Fruit fly (Drosophila melanogaster) whole organism, wandering third instar larva: Measurements from ENCODE around the gene CG17260.

Experiments used
- Abd-B ChIP-seq: fragments of >200 bp; optimal IDR thresholded peaks from 2 replicates; lab custom pipeline; 2017; ENCODE audit warnings: missing biosample characterization, missing genetic modification characterization
- CG32264 ChIP-seq: fragments of 200-800 bp; sonication (Bioruptor generic); optimal IDR thresholded peaks from 2 replicates; lab custom pipeline; 2016; ENCODE audit warnings: missing biosample characterization, missing genetic modification characterization
- CG9705 ChIP-seq: fragments of 200-800 bp; sonication (Bioruptor generic); optimal IDR thresholded peaks from 2 replicates; lab custom pipeline; 2018; ENCODE audit warnings: missing biosample characterization, mild to moderate bottlenecking, missing genetic modification characterization
- CrebA ChIP-seq: fragments of 200-800 bp; sonication (Bioruptor generic); optimal IDR thresholded peaks from 2 replicates; lab custom pipeline; 2016; ENCODE audit warnings: missing biosample characterization, mild to moderate bottlenecking, missing genetic modification characterization, borderline replicate concordance
- Dif ChIP-seq: fragments of 200-275, 200-300 bp; sonication (Bioruptor generic); optimal IDR thresholded peaks from 2 replicates; lab custom pipeline; 2018; ENCODE audit warnings: missing biosample characterization, missing genetic modification characterization; ENCODE audit not compliant: partially characterized antibody
- GATAd ChIP-seq: sonication (Bioruptor generic); optimal IDR thresholded peaks from 2 replicates; lab custom pipeline; 2016; ENCODE audit warnings: missing biosample characterization, missing genetic modification characterization
- HLH106 ChIP-seq: fragments of 200-800 bp; optimal IDR thresholded peaks from 3 replicates; lab custom pipeline; 2019; ENCODE audit warnings: missing biosample characterization, mild to moderate bottlenecking, missing genetic modification characterization, moderate library complexity
- Hnf4 ChIP-seq: fragments of 200-800 bp; sonication (Bioruptor generic); optimal IDR thresholded peaks from 2 replicates; lab custom pipeline; 2016; ENCODE audit warnings: missing biosample characterization, mild to moderate bottlenecking, missing genetic modification characterization
- Hr78 ChIP-seq: fragments of >200 bp; optimal IDR thresholded peaks from 2 replicates; lab custom pipeline; 2017; ENCODE audit warnings: missing biosample characterization, missing genetic modification characterization
- Hr83 ChIP-seq: fragments of 200-300 bp; sonication (Bioruptor generic); optimal IDR thresholded peaks from 2 replicates; lab custom pipeline; 2016; ENCODE audit warnings: missing biosample characterization, mild to moderate bottlenecking, missing genetic modification characterization, moderate library complexity; ENCODE audit not compliant: poor library complexity, severe bottlenecking
- Myc ChIP-seq: fragments of >200 bp; optimal IDR thresholded peaks from 2 replicates; lab custom pipeline; 2017
- N ChIP-seq: fragments of >200 bp; optimal IDR thresholded peaks from 2 replicates; lab custom pipeline; 2018; ENCODE audit warnings: missing biosample characterization, missing external identifiers, missing genetic modification characterization
- OdsH ChIP-seq: fragments of 200-800 bp; sonication (Bioruptor generic); optimal IDR thresholded peaks from 2 replicates; lab custom pipeline; 2016; ENCODE audit warnings: missing biosample characterization, mild to moderate bottlenecking, missing genetic modification characterization
- Sp1 ChIP-seq: fragments of 200-800 bp; sonication (Bioruptor generic); optimal IDR thresholded peaks from 3 replicates; lab custom pipeline; 2019; ENCODE audit warnings: missing biosample characterization, mild to moderate bottlenecking, missing genetic modification characterization, moderate library complexity
- Vsx2 ChIP-seq: fragments of 200-300, 225-300 bp; sonication (Bioruptor generic); optimal IDR thresholded peaks from 2 replicates; lab custom pipeline; 2018; ENCODE audit warnings: missing biosample characterization, missing genetic modification characterization; ENCODE audit not compliant: partially characterized antibody
- br ChIP-seq: fragments of 200-800 bp; sonication (Bioruptor generic); optimal IDR thresholded peaks from 2 replicates; lab custom pipeline; 2016; ENCODE audit warnings: missing biosample characterization, missing genetic modification characterization
- brk ChIP-seq: fragments of 200-800 bp; sonication (Bioruptor generic); optimal IDR thresholded peaks from 2 replicates; lab custom pipeline; 2016; ENCODE audit warnings: missing biosample characterization, mild to moderate bottlenecking, missing genetic modification characterization
- dl ChIP-seq, 2 experiments: fragments of 175-275, 200-275 bp in 1 of 2; fragments of 200-275 bp in 1 of 2; sonication (Bioruptor generic); optimal IDR thresholded peaks; lab custom pipeline; 2018; ENCODE audit warnings: mild to moderate bottlenecking in 2 of 2, missing biosample characterization in 2 of 2, missing genetic modification characterization in 2 of 2, moderate library complexity in 2 of 2; ENCODE audit not compliant: partially characterized antibody in 2 of 2, insufficient read depth in 1 of 2
- dmrt93B ChIP-seq: fragments of 200-800 bp; sonication (Bioruptor generic); optimal IDR thresholded peaks from 2 replicates; lab custom pipeline; 2018; ENCODE audit warnings: missing biosample characterization, mild to moderate bottlenecking, missing genetic modification characterization
- dsf ChIP-seq: sonication (Bioruptor generic); optimal IDR thresholded peaks from 2 replicates; lab custom pipeline; 2016; ENCODE audit warnings: missing biosample characterization, missing genetic modification characterization, borderline replicate concordance
- ey ChIP-seq: fragments of 200-800 bp; sonication (Bioruptor generic); optimal IDR thresholded peaks from 2 replicates; lab custom pipeline; 2016; ENCODE audit warnings: missing biosample characterization, missing genetic modification characterization
- foxo ChIP-seq, 2 experiments: fragments of 200-800 bp; sonication (Bioruptor generic); optimal IDR thresholded peaks; 2 replicates in 1 of 2; 3 replicates in 1 of 2; lab custom pipeline; 2016 to 2017; ENCODE audit warnings: missing biosample characterization in 2 of 2, missing genetic modification characterization in 2 of 2
- h ChIP-seq: fragments of 200-800 bp; sonication (Bioruptor generic); optimal IDR thresholded peaks from 3 replicates; lab custom pipeline; 2016; ENCODE audit warnings: missing biosample characterization, mild to moderate bottlenecking, missing genetic modification characterization
- jim ChIP-seq: fragments of 175-275, 200-325 bp; sonication (Bioruptor generic); optimal IDR thresholded peaks from 2 replicates; lab custom pipeline; 2016; ENCODE audit warnings: missing biosample characterization, mild to moderate bottlenecking, missing genetic modification characterization
- lola ChIP-seq: fragments of >200 bp; optimal IDR thresholded peaks from 2 replicates; lab custom pipeline; 2017; ENCODE audit warnings: missing biosample characterization, missing genetic modification characterization
- psq ChIP-seq: fragments of 200-800 bp; sonication (Bioruptor generic); optimal IDR thresholded peaks from 3 replicates; lab custom pipeline; 2017; ENCODE audit warnings: missing biosample characterization, mild to moderate bottlenecking, missing genetic modification characterization, moderate library complexity
- rgr ChIP-seq: fragments of 200-800 bp; sonication (Bioruptor generic); optimal IDR thresholded peaks from 3 replicates; lab custom pipeline; 2016; ENCODE audit warnings: missing biosample characterization, mild to moderate bottlenecking, missing genetic modification characterization
- sage ChIP-seq: fragments of 200-800 bp; sonication (Bioruptor generic); optimal IDR thresholded peaks from 2 replicates; lab custom pipeline; 2016; ENCODE audit warnings: missing biosample characterization, mild to moderate bottlenecking, missing genetic modification characterization
- tai ChIP-seq: sonication (Bioruptor generic); optimal IDR thresholded peaks from 2 replicates; lab custom pipeline; 2016; ENCODE audit warnings: missing biosample characterization, missing genetic modification characterization
- usp ChIP-seq: fragments of >200 bp; optimal IDR thresholded peaks from 2 replicates; lab custom pipeline; 2017; ENCODE audit warnings: missing biosample characterization, missing genetic modification characterization
- woc ChIP-seq: sonication (Bioruptor generic); optimal IDR thresholded peaks from 2 replicates; lab custom pipeline; 2016; ENCODE audit warnings: missing biosample characterization, mild to moderate bottlenecking, missing genetic modification characterization

Gene CG17260

dm6 chr2L:3058772-3059623 is 22.0 kb downstream of the CG17260 start:
- TF ChIP-seq h (GFP tag; lab: Kevin White, UChicago) (peak; percentile 38), brk (GFP tag; lab: Kevin White, UChicago) (no peak), Myc (lab: Kevin White, UChicago) (no peak), woc (GFP tag; lab: Kevin White, UChicago) (peak; percentile 10), foxo (GFP tag; optimal IDR thresholded peaks at IDR 0.05; lab: Kevin White, UChicago) (peak in 1 of 2 experiments; percentile 51), HLH106 (peak; percentile 4), N (GFP tag; lab: Kevin White, UChicago) (no peak), ey (GFP tag; lab: Kevin White, UChicago) (peak; percentile 38), lola (GFP tag; lab: Kevin White, UChicago) (no peak), Sp1 (GFP tag; lab: Kevin White, UChicago) (no peak), rgr (GFP tag; lab: Kevin White, UChicago) (peak; percentile 18), psq (GFP tag; lab: Kevin White, UChicago) (peak; percentile 11), br (GFP tag; lab: Kevin White, UChicago) (peak; percentile 19), tai (GFP tag; lab: Kevin White, UChicago) (no peak), OdsH (GFP tag; lab: Kevin White, UChicago) (peak; percentile 21)

dm6 chr2L:3059624-3059919 is 22.5 kb downstream of the CG17260 start:
- TF ChIP-seq dmrt93B (GFP tag; lab: Kevin White, UChicago) (no peak), Dif (GFP tag; lab: Kevin White, UChicago) (no peak), foxo (GFP tag; optimal IDR thresholded peaks at IDR 0.05; lab: Kevin White, UChicago) (no peak), jim (GFP tag; lab: Kevin White, UChicago) (no peak), GATAd (GFP tag; lab: Kevin White, UChicago) (no peak)

- TF ChIP-seq CrebA (GFP tag; lab: Kevin White, UChicago) (no peak), Sp1 (GFP tag; lab: Kevin White, UChicago) (no peak), dl (GFP tag; optimal IDR thresholded peaks at IDR 0.05; lab: Kevin White, UChicago; ENCODE audit: insufficient read depth in 1 of 2, partially characterized antibody in 2 of 2) (no peak), Dif (GFP tag; lab: Kevin White, UChicago) (no peak), h (GFP tag; lab: Kevin White, UChicago) (no peak), lola (GFP tag; lab: Kevin White, UChicago) (no peak), usp (no peak), Hr83 (GFP tag; lab: Kevin White, UChicago) (no peak), psq (GFP tag; lab: Kevin White, UChicago) (no peak), CG9705 (GFP tag; lab: Kevin White, UChicago) (no peak), N (GFP tag; lab: Kevin White, UChicago) (no peak), jim (GFP tag; lab: Kevin White, UChicago) (no peak), ey (GFP tag; lab: Kevin White, UChicago) (no peak), tai (GFP tag; lab: Kevin White, UChicago) (no peak), brk (GFP tag; lab: Kevin White, UChicago) (no peak)
Measured at dm6 chr2L:3078741-3079140, 41.7 kb downstream of the CG17260 start.

dm6 chr2L:3082895-3083294 is 45.9 kb downstream of the CG17260 start:
- no peak for TF ChIP-seq Sp1 (GFP tag; lab: Kevin White, UChicago)
- no peak for TF ChIP-seq dl (GFP tag; optimal IDR thresholded peaks at IDR 0.05; lab: Kevin White, UChicago; ENCODE audit: insufficient read depth in 1 of 2, partially characterized antibody in 2 of 2)
- no peak for TF ChIP-seq Hr78 (GFP tag; lab: Kevin White, UChicago)
- TF ChIP-seq br (GFP tag; lab: Kevin White, UChicago), result no peak
- TF ChIP-seq Hnf4, result no peak
- TF ChIP-seq psq (GFP tag; lab: Kevin White, UChicago), result no peak
- TF ChIP-seq dsf (GFP tag; lab: Kevin White, UChicago), result no peak
- TF ChIP-seq woc (GFP tag; lab: Kevin White, UChicago), result no peak
- no peak for TF ChIP-seq HLH106
- TF ChIP-seq ey (GFP tag; lab: Kevin White, UChicago), result no peak
- TF ChIP-seq Abd-B, result no peak
- TF ChIP-seq Vsx2 (GFP tag; lab: Kevin White, UChicago), result no peak
- no peak for TF ChIP-seq sage (GFP tag; lab: Kevin White, UChicago)
- no peak for TF ChIP-seq h (GFP tag; lab: Kevin White, UChicago)
- no peak for TF ChIP-seq CG9705 (GFP tag; lab: Kevin White, UChicago)
- no peak for TF ChIP-seq lola (GFP tag; lab: Kevin White, UChicago)
- TF ChIP-seq CG32264, result no peak
